Fruit fly (Drosophila melanogaster) whole organism, embryonic: ENCODE measurements around the gene spn-B.

Experiments used
- Bgb ChIP-seq: fragments of 200-800 bp; sonication (Bioruptor generic); IDR thresholded peaks from 2 replicates; pipeline ENCODE4 v1.3.6; 2022; ENCODE audit warnings: missing biosample characterization, missing genetic modification characterization; ENCODE audit not compliant: partially characterized antibody
- CG10209 ChIP-seq: fragments of 200-800 bp; sonication (Bioruptor generic); optimal IDR thresholded peaks from 3 replicates; lab custom pipeline; 2017; ENCODE audit warnings: missing biosample characterization, mild to moderate bottlenecking, missing genetic modification characterization, missing genetic modification reagents
- CG1024 ChIP-seq: fragments of 200-800 bp; sonication (Bioruptor generic); IDR thresholded peaks from 2 replicates; pipeline ENCODE4 v1.3.6; 2022; ENCODE audit warnings: missing biosample characterization, missing genetic modification characterization
- CG10267 ChIP-seq: fragments of 200-800 bp; sonication (Bioruptor generic); optimal IDR thresholded peaks from 2 replicates; lab custom pipeline; 2018; ENCODE audit warnings: missing biosample characterization, mild to moderate bottlenecking, missing genetic modification characterization, moderate library complexity
- CG17802 ChIP-seq: fragments of 200-800 bp; sonication (Bioruptor generic); optimal IDR thresholded peaks from 2 replicates; lab custom pipeline; 2018; ENCODE audit warnings: missing biosample characterization, mild to moderate bottlenecking, missing genetic modification characterization, moderate library complexity
- CG18476 ChIP-seq: fragments of 200-800 bp; sonication (Bioruptor generic); optimal IDR thresholded peaks from 2 replicates; lab custom pipeline; 2016; ENCODE audit warnings: missing biosample characterization, mild to moderate bottlenecking, missing genetic modification characterization
- CG2129 ChIP-seq: fragments of 200-800 bp; sonication (Bioruptor generic); IDR thresholded peaks from 2 replicates; pipeline ENCODE4 v1.3.6; 2022; ENCODE audit warnings: missing biosample characterization, missing genetic modification characterization; ENCODE audit not compliant: partially characterized antibody
- CG3065 ChIP-seq: fragments of 200-800 bp; sonication (Bioruptor generic); optimal IDR thresholded peaks from 2 replicates; lab custom pipeline; 2016; ENCODE audit warnings: missing biosample characterization, missing genetic modification characterization
- CG3281 ChIP-seq: fragments of 200-800 bp; sonication (Bioruptor generic); optimal IDR thresholded peaks from 3 replicates; lab custom pipeline; 2017; ENCODE audit warnings: missing biosample characterization, mild to moderate bottlenecking, missing genetic modification characterization
- CG33557 ChIP-seq: fragments of 200-800 bp; sonication (Bioruptor generic); optimal IDR thresholded peaks from 2 replicates; lab custom pipeline; 2019; ENCODE audit warnings: missing biosample characterization, mild to moderate bottlenecking, missing genetic modification characterization, moderate library complexity
- CG6272 ChIP-seq: fragments of 200-800 bp; sonication (Bioruptor generic); IDR thresholded peaks from 2 replicates; pipeline ENCODE4 v1.3.6; 2022; ENCODE audit warnings: missing biosample characterization, missing genetic modification characterization
- CG6683 ChIP-seq: fragments of 200-800 bp; sonication (Bioruptor generic); optimal IDR thresholded peaks from 2 replicates; lab custom pipeline; 2017; ENCODE audit warnings: missing biosample characterization, mild to moderate bottlenecking, missing genetic modification characterization, missing genetic modification reagents
- CG6689 ChIP-seq: fragments of 200-800 bp; sonication (Bioruptor generic); IDR thresholded peaks from 2 replicates; pipeline ENCODE4 v1.3.6; 2022; ENCODE audit warnings: missing biosample characterization, missing genetic modification characterization
- CG9215 ChIP-seq: fragments of 200-800 bp; sonication (Bioruptor generic); IDR thresholded peaks from 2 replicates; pipeline ENCODE4 v1.3.6; 2022; ENCODE audit warnings: missing biosample characterization, missing genetic modification characterization
- CrebB ChIP-seq: fragments of 200-800 bp; sonication (Bioruptor generic); optimal IDR thresholded peaks from 3 replicates; lab custom pipeline; 2018; ENCODE audit warnings: missing biosample characterization, mild to moderate bottlenecking, missing genetic modification characterization
- Gug ChIP-seq: fragments of 200-800 bp; sonication (Bioruptor generic); IDR thresholded peaks from 4 replicates; pipeline ENCODE4 v1.3.6; 2022; ENCODE audit warnings: missing biosample characterization, missing genetic modification characterization
- HHEX ChIP-seq: fragments of 200-800 bp; sonication (Bioruptor generic); optimal IDR thresholded peaks from 3 replicates; lab custom pipeline; 2017; ENCODE audit warnings: missing biosample characterization, mild to moderate bottlenecking, missing genetic modification characterization, missing genetic modification reagents
- Hmr ChIP-seq: fragments of 200-800 bp; sonication (Bioruptor generic); optimal IDR thresholded peaks from 3 replicates; lab custom pipeline; 2017; ENCODE audit warnings: mild to moderate bottlenecking, missing biosample characterization, missing genetic modification reagents, missing genetic modification characterization
- Side ChIP-seq: fragments of 200-800 bp; sonication (Bioruptor generic); optimal IDR thresholded peaks from 2 replicates; lab custom pipeline; 2016; ENCODE audit warnings: missing biosample characterization, missing genetic modification characterization
- Ssrp ChIP-seq: fragments of 200-800 bp; sonication (Bioruptor generic); optimal IDR thresholded peaks from 2 replicates; lab custom pipeline; 2018; ENCODE audit warnings: missing biosample characterization, mild to moderate bottlenecking, missing genetic modification characterization, moderate library complexity
- Tbp ChIP-seq: fragments of >200 bp; optimal IDR thresholded peaks from 2 replicates; lab custom pipeline; 2018; ENCODE audit warnings: missing biosample characterization, missing genetic modification characterization
- Trl ChIP-seq, 3 experiments: fragments of >200 bp in 2 of 3; fragments of 200-800 bp in 1 of 3; sonication (Bioruptor generic) in 1 of 3; optimal IDR thresholded peaks; 2 replicates in 1 of 3; 3 replicates in 2 of 3; lab custom pipeline; 2016 to 2017; ENCODE audit warnings: missing biosample characterization in 1 of 3, missing genetic modification characterization in 1 of 3
- bowl ChIP-seq: fragments of 200-800 bp; sonication (Bioruptor generic); IDR thresholded peaks from 2 replicates; pipeline ENCODE4 v1.3.6; 2022; ENCODE audit warnings: missing biosample characterization, missing genetic modification characterization
- chif ChIP-seq, 2 experiments: fragments of 200-800 bp; sonication (Bioruptor generic); optimal IDR thresholded peaks; 3 replicates each; lab custom pipeline; 2016; ENCODE audit warnings: missing biosample characterization in 2 of 2, missing genetic modification characterization in 2 of 2
- crc ChIP-seq: fragments of 200-800 bp; sonication (Bioruptor generic); optimal IDR thresholded peaks from 2 replicates; lab custom pipeline; 2016; ENCODE audit warnings: missing biosample characterization, missing genetic modification characterization
- croc ChIP-seq: fragments of 200-800 bp; sonication (Bioruptor generic); conservative IDR thresholded peaks from 3 replicates; pipeline ENCODE4 v1.3.6; 2022; ENCODE audit warnings: missing biosample characterization, missing genetic modification characterization
- cwo ChIP-seq: fragments of 200-800 bp; sonication (Bioruptor generic); optimal IDR thresholded peaks from 3 replicates; lab custom pipeline; 2017; ENCODE audit warnings: missing biosample characterization, missing genetic modification characterization, mild to moderate bottlenecking, moderate library complexity, missing genetic modification reagents
- disco-r ChIP-seq: fragments of 200-800 bp; sonication (Bioruptor generic); optimal IDR thresholded peaks from 2 replicates; lab custom pipeline; 2016; ENCODE audit warnings: missing biosample characterization, missing genetic modification characterization
- gt ChIP-seq: fragments of 200-800 bp; sonication (Bioruptor generic); IDR thresholded peaks from 2 replicates; pipeline ENCODE4 v1.3.6; 2022; ENCODE audit warnings: missing biosample characterization, missing genetic modification characterization
- her ChIP-seq: fragments of 200-800 bp; sonication (Bioruptor generic); optimal IDR thresholded peaks from 2 replicates; lab custom pipeline; 2016; ENCODE audit warnings: missing biosample characterization, missing genetic modification characterization
- odd ChIP-seq: fragments of 200-800 bp; sonication (Bioruptor generic); optimal IDR thresholded peaks from 2 replicates; lab custom pipeline; 2017; ENCODE audit warnings: missing biosample characterization, mild to moderate bottlenecking, missing genetic modification characterization
- org-1 ChIP-seq: fragments of 200-800 bp; sonication (Bioruptor generic); optimal IDR thresholded peaks from 2 replicates; lab custom pipeline; 2017; ENCODE audit warnings: missing biosample characterization, missing genetic modification characterization
- pros ChIP-seq: fragments of 200-800 bp; sonication (Bioruptor generic); optimal IDR thresholded peaks from 3 replicates; lab custom pipeline; 2019; ENCODE audit warnings: missing biosample characterization, mild to moderate bottlenecking, missing genetic modification characterization, moderate library complexity
- ranshi ChIP-seq: fragments of 200-800 bp; sonication (Bioruptor generic); IDR thresholded peaks from 2 replicates; pipeline ENCODE4 v1.3.6; 2022; ENCODE audit warnings: missing biosample characterization, missing genetic modification characterization
- sens ChIP-seq: fragments of 200-800 bp; sonication (Bioruptor generic); peaks from one replicate; lab custom pipeline; 2016; ENCODE audit warnings: missing biosample characterization, missing genetic modification characterization
- so ChIP-seq: fragments of 200-800 bp; sonication (Bioruptor generic); IDR thresholded peaks from 3 replicates; pipeline ENCODE4 v1.3.6; 2022; ENCODE audit warnings: missing biosample characterization, missing genetic modification characterization
- sr ChIP-seq: fragments of 200-800 bp; sonication (Bioruptor generic); IDR thresholded peaks from 3 replicates; pipeline ENCODE4 v1.3.6; 2022; ENCODE audit warnings: missing biosample characterization, missing genetic modification characterization
- tin ChIP-seq: fragments of 200-800 bp; sonication (Bioruptor generic); optimal IDR thresholded peaks from 3 replicates; lab custom pipeline; 2016; ENCODE audit warnings: missing biosample characterization, missing genetic modification characterization
- trem ChIP-seq: fragments of 200-800 bp; optimal IDR thresholded peaks from 3 replicates; lab custom pipeline; 2019; ENCODE audit warnings: missing biosample characterization, mild to moderate bottlenecking, missing genetic modification characterization, moderate library complexity
- vnd ChIP-seq: fragments of 200-800 bp; sonication (Bioruptor generic); IDR thresholded peaks from 3 replicates; pipeline ENCODE4 v1.3.6; 2022; ENCODE audit warnings: missing biosample characterization, missing genetic modification characterization; ENCODE audit not compliant: partially characterized antibody

Gene spn-B

DNA sequence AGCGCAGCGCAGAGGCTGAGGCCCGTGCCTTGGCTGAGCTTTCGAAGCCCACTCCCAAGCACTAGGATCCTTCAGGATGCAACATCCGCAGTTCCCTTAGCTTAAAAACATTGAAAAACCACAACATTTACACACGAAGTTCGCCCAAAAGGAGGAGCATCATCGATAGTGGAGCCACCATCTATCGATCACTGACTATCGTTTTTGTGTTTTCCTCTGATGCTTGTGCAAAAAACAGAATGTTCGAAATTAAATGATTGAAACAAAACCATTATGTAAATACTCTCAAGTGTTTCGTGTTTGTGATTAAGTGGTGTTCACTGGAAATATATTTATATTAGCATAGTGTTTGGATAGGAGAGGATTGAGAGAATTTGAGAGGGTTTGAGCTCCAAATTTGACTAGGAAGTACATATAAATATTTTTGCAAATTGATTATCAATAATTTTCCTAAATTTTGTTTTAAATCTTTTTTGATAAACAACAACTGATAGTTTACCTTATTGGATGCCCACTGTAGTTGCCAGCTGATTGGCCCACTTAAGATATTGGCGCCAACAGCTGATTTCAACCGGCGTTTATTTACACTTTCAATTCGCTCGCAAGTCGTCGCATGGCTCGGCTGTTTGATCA lies at the start of gene spn-B (continued):
- TF ChIP-seq pros (peak; percentile 51), odd (GFP tag; lab: Kevin White, UChicago) (peak; percentile 70), chif (GFP tag; optimal IDR thresholded peaks at IDR 0.05; lab: Kevin White, UChicago) (peak; percentile 46 to 72), CG33557 (GFP tag; lab: Kevin White, UChicago) (peak; percentile 67), Hmr (peak; percentile 80), Bgb (no peak; the same call in 1 of the 2 replicates), gt (GFP tag; lab: Robert Waterston, UW) (no peak), Trl (optimal IDR thresholded peaks at IDR 0.05; lab: Kevin White, UChicago) (no peak), Trl (GFP tag; optimal IDR thresholded peaks at IDR 0.05; lab: Kevin White, UChicago) (peak; percentile 30), CG6272 (no peak), HHEX (peak; percentile 77), sr (GFP tag; lab: Robert Waterston, UW) (0 out of 3 replicates have a peak, but pooled peaks have one; percentile 19), Ssrp (peak; percentile 70), CG18476 (GFP tag; lab: Kevin White, UChicago) (peak; percentile 75), ranshi (GFP tag; lab: Robert Waterston, UW) (peak; percentile 56), CG17802 (tag; lab: Kevin White, UChicago) (peak; percentile 23), CG10209 (GFP tag; lab: Kevin White, UChicago) (peak; percentile 79), crc (GFP tag; lab: Kevin White, UChicago) (peak; percentile 30), CG1024 (peak; percentile 57; the same call in 1 of the 2 replicates), vnd (GFP tag; lab: Robert Waterston, UW) (no peak), CrebB (tag; lab: Kevin White, UChicago) (no peak), bowl (0 out of 2 replicates have a peak, but pooled peaks have one; percentile 38), org-1 (peak; percentile 65), cwo (GFP tag; lab: Kevin White, UChicago) (peak; percentile 66), CG6683 (GFP tag; lab: Kevin White, UChicago) (peak; percentile 63), sens (GFP tag; lab: Kevin White, UChicago) (peak; percentile 98), CG3065 (no peak), her (GFP tag; lab: Kevin White, UChicago) (no peak), trem (tag; lab: Kevin White, UChicago) (peak; percentile 65), CG3281 (peak; percentile 80), CG6689 (GFP tag; lab: Robert Waterston, UW) (peak; percentile 67), tin (GFP tag; lab: Kevin White, UChicago) (peak; percentile 70), CG10267 (tag; lab: Kevin White, UChicago) (peak; percentile 81), so (GFP tag; lab: Robert Waterston, UW) (0 out of 3 replicates have a peak, but pooled peaks have one; percentile 17), Tbp (GFP tag; lab: Kevin White, UChicago) (no peak), Gug (GFP tag; lab: Robert Waterston, UW) (peak; percentile 40; the same call in 2 of the 4 replicates), disco-r (GFP tag; lab: Kevin White, UChicago) (peak; percentile 22), Side (GFP tag; lab: Kevin White, UChicago) (peak; percentile 73), croc (GFP tag; lab: Robert Waterston, UW) (peak; percentile 50), CG2129 (GFP tag; lab: Robert Waterston, UW) (no peak; the same call in 1 of the 2 replicates), CG9215 (GFP tag; lab: Robert Waterston, UW) (peak; percentile 42; the same call in 1 of the 2 replicates)
- TF ChIP-seq, all 482 proteins: peak for 345
